Worm (Caenorhabditis elegans): Measurements from ENCODE around the gene Y55B1BL.2.

- peak; percentile 50 for TF ChIP-seq tbp1 (GFP tag; optimal IDR thresholded peaks at IDR 0.05)
- no peak for TF ChIP-seq unc-62 (GFP tag; optimal IDR thresholded peaks at IDR 0.05)
- no peak for TF ChIP-seq nfya-1 (tag; optimal IDR thresholded peaks at IDR 0.05; ENCODE audit: borderline replicate concordance, insufficient read depth)
- TF ChIP-seq F55B11.4 (tag; optimal IDR thresholded peaks at IDR 0.05; ENCODE audit: borderline replicate concordance, insufficient read depth) = no peak
- TF ChIP-seq atf-7 (tag; optimal IDR thresholded peaks at IDR 0.05) = peak; percentile 73
- TF ChIP-seq let-607 (tag; optimal IDR thresholded peaks at IDR 0.05) = peak in 1 of 2 experiments; percentile 78
- TF ChIP-seq tlf-1 (GFP tag; optimal IDR thresholded peaks at IDR 0.05) = peak; percentile 32
- TF ChIP-seq hsf-1 (GFP tag; IDR thresholded peaks at IDR 0.05) = no peak
- TF ChIP-seq F39B2.1 (GFP tag; IDR thresholded peaks at IDR 0.05) = no peak
- TF ChIP-seq ztf-22 (GFP tag; optimal IDR thresholded peaks at IDR 0.05) = no peak
- peak; percentile 75 for TF ChIP-seq mcd-1 (GFP tag; IDR thresholded peaks at IDR 0.05)
Observed at ce11 chrIII:354545-355460, 47.8 kb upstream of the Y55B1BL.2 start, which contains the start of gene gei-4.

Data from whole organism, young adult.